In the genomic region with DNA sequence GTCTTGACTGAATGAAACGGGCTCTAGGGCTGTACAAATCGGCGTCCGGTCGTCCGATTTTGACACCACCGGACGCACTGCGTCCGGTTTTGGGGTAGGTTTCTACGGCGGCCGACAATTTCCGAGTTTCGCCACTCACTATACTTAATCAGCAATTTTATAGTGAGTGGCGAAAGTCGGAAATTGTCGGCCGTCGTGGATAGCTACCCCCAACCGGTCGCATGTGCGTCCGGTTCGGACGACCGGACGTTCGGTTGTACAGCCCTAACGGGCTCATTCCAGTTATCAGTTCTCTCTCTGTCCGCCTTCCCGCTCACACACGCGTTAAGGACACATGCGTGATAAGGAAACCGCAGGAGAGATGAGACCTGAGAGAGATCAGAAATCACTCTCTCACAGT, we compare ENCODE assay signal across 3 worm cellular contexts.
TF ChIP-seq lines count a peak whose summit lies in the region.

A gene (plus strand): TSS at position 333 of the 400 bp plus-strand sequence.

TF ChIP-seq in whole organism, L4 larva, 104 proteins besides CTCF, POLR2A, EP300 and RAD21:
- TF ChIP-seq aha-1 (tag; lab: Kevin White, UChicago): no peak
- no peak for TF ChIP-seq pqm-1 (tag; optimal IDR thresholded peaks at IDR 0.05; lab: Kevin White, UChicago)
- no peak for TF ChIP-seq skn-1 (tag; optimal IDR thresholded peaks at IDR 0.05; lab: Kevin White, UChicago)
- no peak for TF ChIP-seq lim-7 (GFP tag; IDR thresholded peaks at IDR 0.05; lab: Robert Waterston, UW)
- TF ChIP-seq ceh-28 (tag; optimal IDR thresholded peaks at IDR 0.05; lab: Kevin White, UChicago): no peak
- no peak for TF ChIP-seq lir-3 (tag; optimal IDR thresholded peaks at IDR 0.05; lab: Kevin White, UChicago)
- peak; percentile 89 for TF ChIP-seq snpc-1.2 (GFP tag; IDR thresholded peaks at IDR 0.05; lab: Robert Waterston, UW)
- TF ChIP-seq unc-130 (GFP tag; optimal IDR thresholded peaks at IDR 0.05; lab: Kevin White, UChicago): no peak
- no peak for TF ChIP-seq T20F7.1 (GFP tag; optimal IDR thresholded peaks at IDR 0.05; lab: Kevin White, UChicago)
- 0 out of 4 replicates have a peak, but pooled peaks of 1 of the 2 experiments have one; percentile 25 for TF ChIP-seq madf-5 (GFP tag; IDR thresholded peaks at IDR 0.05; lab: Robert Waterston, UW)
- TF ChIP-seq Y5F2A.4 (GFP tag; optimal IDR thresholded peaks at IDR 0.05; lab: Kevin White, UChicago): no peak

TF ChIP-seq in whole organism, late embryonic, 69 proteins besides CTCF, POLR2A, EP300 and RAD21:
- no peak for TF ChIP-seq ceh-14 (tag; optimal IDR thresholded peaks at IDR 0.05; lab: Kevin White, UChicago)
- TF ChIP-seq tbx-2 (tag; optimal IDR thresholded peaks at IDR 0.05; lab: Kevin White, UChicago): no peak
- no peak for TF ChIP-seq ceh-18 (tag; optimal IDR thresholded peaks at IDR 0.05; lab: Kevin White, UChicago)
- no peak for TF ChIP-seq nhr-232 (tag; optimal IDR thresholded peaks at IDR 0.05; lab: Kevin White, UChicago)
- TF ChIP-seq elt-2 (tag; optimal IDR thresholded peaks at IDR 0.05; lab: Kevin White, UChicago): peak; percentile 28
TF ChIP-seq in whole organism, late embryonic: peak in this region for 1.

TF ChIP-seq in whole organism, young adult, 124 proteins besides CTCF, POLR2A, EP300 and RAD21:
- TF ChIP-seq ceh-58 (GFP tag; IDR thresholded peaks at IDR 0.05; lab: Robert Waterston, UW): no peak
- TF ChIP-seq D2030.7 (GFP tag; IDR thresholded peaks at IDR 0.05; lab: Robert Waterston, UW): 0 out of 2 replicates have a peak, but pooled peaks have one; percentile 14
- no peak for TF ChIP-seq F37B4.10 (GFP tag; IDR thresholded peaks at IDR 0.05; lab: Robert Waterston, UW)
- TF ChIP-seq Y67H2A.10 (GFP tag; conservative IDR thresholded peaks at IDR 0.05; lab: Robert Waterston, UW): no peak
- TF ChIP-seq madf-10 (tag; optimal IDR thresholded peaks at IDR 0.05; lab: Kevin White, UChicago): no peak
- TF ChIP-seq ztf-28 (GFP tag; IDR thresholded peaks at IDR 0.05; lab: Robert Waterston, UW): no peak
- TF ChIP-seq lir-1 (GFP tag; conservative IDR thresholded peaks at IDR 0.05; lab: Robert Waterston, UW): no peak
- peak; percentile 89 for TF ChIP-seq attf-6 (GFP tag; IDR thresholded peaks at IDR 0.05; lab: Robert Waterston, UW)
- no peak for TF ChIP-seq ets-4 (GFP tag; optimal IDR thresholded peaks at IDR 0.05; lab: Kevin White, UChicago)
- no peak for TF ChIP-seq hrde-1 (tag; optimal IDR thresholded peaks at IDR 0.05; lab: Kevin White, UChicago; ENCODE audit: borderline replicate concordance)
- TF ChIP-seq hmg-1.2 (GFP tag; IDR thresholded peaks at IDR 0.05; lab: Robert Waterston, UW): peak; percentile 57
- no peak for TF ChIP-seq mel-28 (tag; optimal IDR thresholded peaks at IDR 0.05; lab: Kevin White, UChicago; ENCODE audit: borderline replicate concordance)
- no peak for TF ChIP-seq repo-1 (tag; optimal IDR thresholded peaks at IDR 0.05; lab: Kevin White, UChicago)
- TF ChIP-seq snpc-4 (GFP tag; optimal IDR thresholded peaks at IDR 0.05; lab: Kevin White, UChicago): peak; percentile 84
- TF ChIP-seq snpc-4 (tag; optimal IDR thresholded peaks at IDR 0.05; lab: Kevin White, UChicago): peak; percentile 48 to 97 (median 90)
- peak; percentile 73 for TF ChIP-seq snpc-1.1 (tag; optimal IDR thresholded peaks at IDR 0.05; lab: Kevin White, UChicago; ENCODE audit: insufficient read depth)
- TF ChIP-seq F52B5.7 (tag; optimal IDR thresholded peaks at IDR 0.05; lab: Kevin White, UChicago): no peak
- no peak for TF ChIP-seq snpc-1.3 (tag; optimal IDR thresholded peaks at IDR 0.05; lab: Kevin White, UChicago; ENCODE audit: insufficient read depth)
